Worm (Caenorhabditis elegans) whole organism, L2 larva: ENCODE measurements around the gene imp-2.

Experiments used
- C34F6.9 ChIP-seq: fragments of 150-350 bp; optimal IDR thresholded peaks from 2 replicates; lab custom pipeline; 2014; ENCODE audit warnings: missing biosample characterization, missing genetic modification characterization
- F13H6.1 ChIP-seq: sonication (generic microtip); optimal IDR thresholded peaks from 2 replicates; lab custom pipeline; 2016; ENCODE audit warnings: missing genetic modification characterization, missing compliant biosample characterization
- R02D3.7 ChIP-seq: fragments of 150-350 bp; optimal IDR thresholded peaks from 2 replicates; lab custom pipeline; 2014; ENCODE audit warnings: missing biosample characterization, missing genetic modification characterization
- Y55F3AM.14 ChIP-seq: fragments of 200-800 bp; sonication (Bioruptor generic); optimal IDR thresholded peaks from 2 replicates; lab custom pipeline; 2018; ENCODE audit warnings: mild to moderate bottlenecking, missing genetic modification characterization, missing compliant biosample characterization
- ZK546.5 ChIP-seq: sonication (generic microtip); optimal IDR thresholded peaks from 2 replicates; lab custom pipeline; 2017; ENCODE audit warnings: missing biosample characterization, missing genetic modification characterization
- ama-1 ChIP-seq: fragments of 150-350 bp; optimal IDR thresholded peaks from 2 replicates; lab custom pipeline; 2018; ENCODE audit warnings: inconsistent platforms
- blmp-1 ChIP-seq: sonication (generic microtip); optimal IDR thresholded peaks from 2 replicates; lab custom pipeline; 2017; ENCODE audit warnings: missing genetic modification characterization, mild to moderate bottlenecking, missing compliant biosample characterization, antibody characterized with exemption, moderate library complexity; ENCODE audit not compliant: insufficient read depth
- ceh-16 ChIP-seq: fragments of 150-350 bp; optimal IDR thresholded peaks from 2 replicates; lab custom pipeline; 2014; ENCODE audit warnings: missing biosample characterization, missing genetic modification characterization
- ceh-82 ChIP-seq: fragments of 150-350 bp; optimal IDR thresholded peaks from 2 replicates; lab custom pipeline; 2014; ENCODE audit warnings: missing biosample characterization, missing genetic modification characterization
- crh-2 ChIP-seq: sonication (generic microtip); optimal IDR thresholded peaks from 2 replicates; lab custom pipeline; 2017; ENCODE audit warnings: missing biosample characterization, missing genetic modification characterization
- dmd-4 ChIP-seq: sonication (generic microtip); optimal IDR thresholded peaks from 2 replicates; lab custom pipeline; 2017; ENCODE audit warnings: missing biosample characterization, missing genetic modification characterization
- egl-27 ChIP-seq: sonication (generic microtip); optimal IDR thresholded peaks from 3 replicates; lab custom pipeline; 2017; ENCODE audit warnings: missing biosample characterization, missing genetic modification reagents, missing genetic modification characterization
- elt-1 ChIP-seq: fragments of 150-350 bp; optimal IDR thresholded peaks from 2 replicates; lab custom pipeline; 2014; ENCODE audit warnings: missing biosample characterization, missing genetic modification characterization
- elt-3 ChIP-seq: sonication (generic microtip); optimal IDR thresholded peaks from 2 replicates; lab custom pipeline; 2017; ENCODE audit warnings: missing biosample characterization, missing genetic modification characterization
- fos-1 ChIP-seq: fragments of 150-350 bp; optimal IDR thresholded peaks from 2 replicates; lab custom pipeline; 2014; ENCODE audit warnings: missing biosample characterization, missing genetic modification characterization
- gmeb-1 ChIP-seq: fragments of 150-350 bp; optimal IDR thresholded peaks from 2 replicates; lab custom pipeline; 2014; ENCODE audit warnings: missing biosample characterization, missing genetic modification characterization
- lin-11 ChIP-seq: fragments of 150-350 bp; sonication (generic microtip); optimal IDR thresholded peaks from 2 replicates; lab custom pipeline; 2014; ENCODE audit warnings: missing biosample characterization, missing genetic modification characterization, inconsistent platforms, mixed read lengths
- lin-13 ChIP-seq: fragments of 150-350 bp; optimal IDR thresholded peaks from 2 replicates; lab custom pipeline; 2014; ENCODE audit warnings: missing biosample characterization, missing genetic modification reagents, missing genetic modification characterization
- lin-39 ChIP-seq: fragments of 150-350 bp; optimal IDR thresholded peaks from 2 replicates; lab custom pipeline; 2014; ENCODE audit warnings: missing biosample characterization, missing genetic modification reagents, missing genetic modification characterization
- lsy-2 ChIP-seq, 2 experiments: fragments of 150-350 bp in 1 of 2; sonication (generic microtip) in 1 of 2; optimal IDR thresholded peaks; 2 replicates each; lab custom pipeline; 2014 to 2017; ENCODE audit warnings: missing biosample characterization in 2 of 2, missing genetic modification characterization in 2 of 2
- mab-5 ChIP-seq: fragments of 150-350 bp; optimal IDR thresholded peaks from 2 replicates; lab custom pipeline; 2014; ENCODE audit warnings: missing biosample characterization, missing genetic modification characterization
- mbf-1 ChIP-seq: sonication (generic microtip); optimal IDR thresholded peaks from 2 replicates; lab custom pipeline; 2017; ENCODE audit warnings: missing biosample characterization, missing genetic modification characterization
- mdl-1 ChIP-seq, 2 experiments: fragments of 150-350 bp in 1 of 2; sonication (generic microtip) in 1 of 2; optimal IDR thresholded peaks; 2 replicates each; lab custom pipeline; 2017; ENCODE audit warnings: missing biosample characterization in 2 of 2, missing genetic modification characterization in 2 of 2
- nhr-10 ChIP-seq: sonication (generic microtip); optimal IDR thresholded peaks from 2 replicates; lab custom pipeline; 2017; ENCODE audit warnings: missing biosample characterization, missing genetic modification characterization
- nhr-11 ChIP-seq: fragments of 150-350 bp; optimal IDR thresholded peaks from 2 replicates; lab custom pipeline; 2014; ENCODE audit warnings: missing biosample characterization, missing genetic modification characterization
- nhr-12 ChIP-seq: fragments of 150-350 bp; optimal IDR thresholded peaks from 2 replicates; lab custom pipeline; 2014; ENCODE audit warnings: missing biosample characterization, missing genetic modification characterization
- nhr-129 ChIP-seq: fragments of 150-350 bp; optimal IDR thresholded peaks from 2 replicates; lab custom pipeline; 2014; ENCODE audit warnings: missing biosample characterization, missing genetic modification characterization
- nhr-21 ChIP-seq: fragments of 150-350 bp; optimal IDR thresholded peaks from 2 replicates; lab custom pipeline; 2014; ENCODE audit warnings: missing biosample characterization, missing genetic modification characterization
- nhr-23 ChIP-seq: fragments of 150-350 bp; optimal IDR thresholded peaks from 2 replicates; lab custom pipeline; 2014; ENCODE audit warnings: missing biosample characterization, missing genetic modification reagents, missing genetic modification characterization
- nhr-237 ChIP-seq: fragments of 150-350 bp; optimal IDR thresholded peaks from 2 replicates; lab custom pipeline; 2014; ENCODE audit warnings: missing biosample characterization, missing genetic modification characterization
- nhr-25 ChIP-seq: fragments of 150-350 bp; sonication (generic microtip); optimal IDR thresholded peaks from 3 replicates; lab custom pipeline; 2014; ENCODE audit warnings: missing biosample characterization, missing genetic modification characterization
- nhr-6 ChIP-seq: fragments of 150-350 bp; optimal IDR thresholded peaks from 2 replicates; lab custom pipeline; 2014; ENCODE audit warnings: missing biosample characterization, missing genetic modification characterization
- nhr-77 ChIP-seq: fragments of 150-350 bp; optimal IDR thresholded peaks from 2 replicates; lab custom pipeline; 2014; ENCODE audit warnings: missing biosample characterization, missing genetic modification characterization
- sem-4 ChIP-seq: fragments of 150-350 bp; optimal IDR thresholded peaks from 2 replicates; lab custom pipeline; 2014; ENCODE audit warnings: missing biosample characterization, missing genetic modification reagents, missing genetic modification characterization
- skn-1 ChIP-seq: sonication (generic microtip); optimal IDR thresholded peaks from 2 replicates; lab custom pipeline; 2017; ENCODE audit warnings: missing biosample characterization, missing genetic modification characterization
- sma-3 ChIP-seq: sonication (generic microtip); optimal IDR thresholded peaks from 2 replicates; lab custom pipeline; 2016; ENCODE audit warnings: missing genetic modification reagents, missing genetic modification characterization, missing compliant biosample characterization
- sma-9 ChIP-seq, 2 experiments: fragments of 150-350 bp in 1 of 2; sonication (generic microtip) in 1 of 2; optimal IDR thresholded peaks; 2 replicates each; lab custom pipeline; 2014 to 2016; ENCODE audit warnings: missing genetic modification characterization in 2 of 2, mild to moderate bottlenecking in 1 of 2, missing biosample characterization in 1 of 2, missing compliant biosample characterization in 1 of 2, missing genetic modification reagents in 1 of 2, moderate library complexity in 1 of 2
- snpc-4 ChIP-seq: fragments of 150-350 bp; optimal IDR thresholded peaks from 2 replicates; lab custom pipeline; 2014; ENCODE audit warnings: missing biosample characterization, missing genetic modification characterization
- unc-39 ChIP-seq: fragments of 150-350 bp; optimal IDR thresholded peaks from 2 replicates; lab custom pipeline; 2014; ENCODE audit warnings: missing biosample characterization, missing genetic modification characterization
- unc-55 ChIP-seq: fragments of 150-350 bp; sonication (generic microtip); optimal IDR thresholded peaks from 3 replicates; lab custom pipeline; 2014; ENCODE audit warnings: missing biosample characterization, missing genetic modification reagents, missing genetic modification characterization
- unc-62 ChIP-seq: fragments of 150-350 bp; optimal IDR thresholded peaks from 2 replicates; lab custom pipeline; 2014; ENCODE audit warnings: missing biosample characterization, missing genetic modification reagents, missing genetic modification characterization
- zag-1 ChIP-seq: fragments of 150-350 bp; optimal IDR thresholded peaks from 2 replicates; lab custom pipeline; 2014; ENCODE audit warnings: missing biosample characterization, missing genetic modification characterization
- ztf-1 ChIP-seq: fragments of 200-800 bp; sonication (Bioruptor generic); conservative IDR thresholded peaks from 2 replicates; pipeline ENCODE4 v1.3.6; 2022; ENCODE audit warnings: missing genetic modification characterization, missing compliant biosample characterization
- ztf-11 ChIP-seq: sonication (generic microtip); optimal IDR thresholded peaks from 2 replicates; lab custom pipeline; 2017; ENCODE audit warnings: missing biosample characterization, missing genetic modification characterization
- ztf-4 ChIP-seq: fragments of 150-350 bp; optimal IDR thresholded peaks from 2 replicates; lab custom pipeline; 2014; ENCODE audit warnings: missing biosample characterization, missing genetic modification characterization

imp-2 gene

ce11 chrIV:11126028-11126427 lies 7.3 kb upstream of the imp-2 start:
- no peak for TF ChIP-seq C34F6.9 (tag; lab: Kevin White, UChicago)
- no peak for TF ChIP-seq lin-11 (tag; lab: Kevin White, UChicago)
- no peak for TF ChIP-seq Y55F3AM.14 (GFP tag; lab: Kevin White, UChicago)
- TF ChIP-seq mbf-1, result no peak
- no peak for TF ChIP-seq nhr-77 (tag; lab: Kevin White, UChicago)
- no peak for TF ChIP-seq ceh-16 (tag; lab: Kevin White, UChicago)
- TF ChIP-seq, all 48 proteins: peak for 0

ce11 chrIV:11126004-11126027 lies 7.1 kb upstream of the imp-2 start, which contains the start of gene swsn-4:
Gene swsn-4 (plus strand): TSS chrIV:11126024.
- TF ChIP-seq elt-3 (tag; lab: Kevin White, UChicago) (no peak), blmp-1 (tag; lab: Kevin White, UChicago) (no peak), lin-39 (no peak), nhr-77 (tag; lab: Kevin White, UChicago) (no peak), gmeb-1 (tag; lab: Kevin White, UChicago) (no peak), F13H6.1 (tag; lab: Kevin White, UChicago) (no peak), nhr-25 (no peak), unc-62 (GFP tag; lab: Kevin White, UChicago) (no peak), nhr-6 (no peak), ama-1 (lab: Kevin White, UChicago) (no peak), crh-2 (no peak), nhr-21 (tag; lab: Kevin White, UChicago) (no peak), C34F6.9 (tag; lab: Kevin White, UChicago) (no peak), R02D3.7 (tag; lab: Kevin White, UChicago) (no peak), lin-13 (GFP tag; lab: Kevin White, UChicago) (no peak), nhr-237 (no peak), nhr-129 (no peak)

- no peak for TF ChIP-seq snpc-4
- TF ChIP-seq ceh-16 (tag; lab: Kevin White, UChicago), result no peak
- TF ChIP-seq skn-1, result no peak
- no peak for TF ChIP-seq nhr-77 (tag; lab: Kevin White, UChicago)
- no peak for TF ChIP-seq nhr-21 (tag; lab: Kevin White, UChicago)
- no peak for TF ChIP-seq nhr-6
- TF ChIP-seq blmp-1 (tag; lab: Kevin White, UChicago), result no peak
- TF ChIP-seq sem-4, result no peak
- TF ChIP-seq gmeb-1 (tag; lab: Kevin White, UChicago), result peak; percentile 64
- no peak for TF ChIP-seq nhr-11 (tag; lab: Kevin White, UChicago)
- TF ChIP-seq egl-27, result no peak
- TF ChIP-seq nhr-129, result peak; percentile 24
- TF ChIP-seq zag-1 (tag; lab: Kevin White, UChicago), result no peak
- no peak for TF ChIP-seq sma-9 (GFP tag; optimal IDR thresholded peaks at IDR 0.05; lab: Kevin White, UChicago)
- no peak for TF ChIP-seq sma-9 (tag; optimal IDR thresholded peaks at IDR 0.05; lab: Kevin White, UChicago)
- TF ChIP-seq ceh-82 (tag; lab: Kevin White, UChicago), result no peak
- TF ChIP-seq ztf-1, result no peak
- no peak for TF ChIP-seq nhr-10
- no peak for TF ChIP-seq nhr-237
- no peak for TF ChIP-seq crh-2
- TF ChIP-seq C34F6.9 (tag; lab: Kevin White, UChicago), result no peak
- no peak for TF ChIP-seq mab-5 (tag; lab: Kevin White, UChicago)
- TF ChIP-seq nhr-23 (tag; lab: Kevin White, UChicago), result no peak
- no peak for TF ChIP-seq nhr-12 (tag; lab: Kevin White, UChicago)
- TF ChIP-seq unc-55, result peak; percentile 27
- no peak for TF ChIP-seq sma-3
- TF ChIP-seq mbf-1, result no peak
These were observed 6.9 kb upstream of the imp-2 start for ce11 chrIV:11125604-11126003.

ce11 chrIV:11125200-11125599 lies 6.5 kb upstream of the imp-2 start:
- TF ChIP-seq ztf-1 (no peak), unc-62 (GFP tag; lab: Kevin White, UChicago) (no peak), C34F6.9 (tag; lab: Kevin White, UChicago) (no peak), ama-1 (lab: Kevin White, UChicago) (no peak), fos-1 (tag; lab: Kevin White, UChicago) (no peak), blmp-1 (tag; lab: Kevin White, UChicago) (no peak), dmd-4 (no peak), skn-1 (no peak), nhr-10 (no peak), nhr-129 (peak; percentile 50), nhr-12 (tag; lab: Kevin White, UChicago) (no peak), ZK546.5 (tag; lab: Kevin White, UChicago) (no peak), snpc-4 (no peak), mdl-1 (tag; optimal IDR thresholded peaks at IDR 0.05; lab: Kevin White, UChicago) (no peak), nhr-6 (no peak), ceh-82 (tag; lab: Kevin White, UChicago) (no peak), ceh-16 (tag; lab: Kevin White, UChicago) (no peak), nhr-237 (no peak), crh-2 (no peak), lsy-2 (tag; optimal IDR thresholded peaks at IDR 0.05; lab: Kevin White, UChicago) (peak in 1 of 2 experiments; percentile 70), elt-3 (tag; lab: Kevin White, UChicago) (no peak), nhr-77 (tag; lab: Kevin White, UChicago) (no peak), lin-11 (tag; lab: Kevin White, UChicago) (peak; percentile 16), gmeb-1 (tag; lab: Kevin White, UChicago) (no peak), elt-1 (tag; lab: Kevin White, UChicago) (no peak), mab-5 (tag; lab: Kevin White, UChicago) (no peak), lin-13 (GFP tag; lab: Kevin White, UChicago) (no peak), ztf-11 (tag; lab: Kevin White, UChicago) (no peak), mbf-1 (no peak), Y55F3AM.14 (GFP tag; lab: Kevin White, UChicago) (no peak), unc-55 (peak; percentile 31), sma-9 (GFP tag; optimal IDR thresholded peaks at IDR 0.05; lab: Kevin White, UChicago) (peak; percentile 1), sma-9 (tag; optimal IDR thresholded peaks at IDR 0.05; lab: Kevin White, UChicago) (no peak), ztf-4 (tag; lab: Kevin White, UChicago) (no peak), unc-39 (tag; lab: Kevin White, UChicago) (no peak), sem-4 (peak; percentile 44)
